Worm (Caenorhabditis elegans) whole organism, L4 larva: ENCODE results near the gene memi-3.

Source experiments
- F10B5.3 ChIP-seq: sonication (generic microtip); optimal IDR thresholded peaks from 2 replicates; lab custom pipeline; 2016; ENCODE audit warnings: mild to moderate bottlenecking, missing genetic modification characterization, missing compliant biosample characterization
- F49E8.2 ChIP-seq: sonication (generic microtip); optimal IDR thresholded peaks from 2 replicates; lab custom pipeline; 2016; ENCODE audit warnings: missing compliant biosample characterization, mild to moderate bottlenecking, missing genetic modification characterization, borderline replicate concordance
- T26A8.4 ChIP-seq: fragments of 200-800 bp; sonication (Bioruptor generic); IDR thresholded peaks from 2 replicates; pipeline ENCODE4 v1.3.6; 2022; ENCODE audit warnings: missing genetic modification characterization, missing compliant biosample characterization
- Y48G9A.11 ChIP-seq: fragments of 200-800 bp; sonication (Bioruptor generic); IDR thresholded peaks from 2 replicates; pipeline ENCODE4 v1.3.6; 2022; ENCODE audit warnings: missing genetic modification reagents, missing genetic modification characterization, missing compliant biosample characterization
- Y75B8A.6 ChIP-seq: fragments of 200-800 bp; sonication (Bioruptor generic); IDR thresholded peaks from 2 replicates; pipeline ENCODE4 v1.3.6; 2022; ENCODE audit warnings: missing genetic modification reagents, missing genetic modification characterization, missing compliant biosample characterization
- ZK546.5 ChIP-seq, 2 experiments: sonication (generic microtip); optimal IDR thresholded peaks; 2 replicates each; lab custom pipeline; 2017; ENCODE audit warnings: missing biosample characterization in 2 of 2, missing genetic modification characterization in 2 of 2
- aha-1 ChIP-seq: fragments of 150-350 bp; peaks from one replicate; lab custom pipeline; 2014; ENCODE audit warnings: missing biosample characterization, missing genetic modification characterization
- attf-4 ChIP-seq: sonication (generic microtip); optimal IDR thresholded peaks from 3 replicates; lab custom pipeline; 2017; ENCODE audit warnings: missing biosample characterization, missing genetic modification characterization
- ceh-20 ChIP-seq: fragments of 200-800 bp; sonication (Bioruptor generic); IDR thresholded peaks from 2 replicates; pipeline ENCODE4 v1.3.6; 2022; ENCODE audit warnings: missing genetic modification reagents, missing genetic modification characterization, missing compliant biosample characterization
- ceh-32 ChIP-seq: sonication (generic microtip); optimal IDR thresholded peaks from 2 replicates; lab custom pipeline; 2016; ENCODE audit warnings: mild to moderate bottlenecking, missing genetic modification characterization, missing compliant biosample characterization; ENCODE audit not compliant: poor library complexity
- ceh-44 ChIP-seq: fragments of 200-800 bp; sonication (Bioruptor generic); IDR thresholded peaks from 2 replicates; pipeline ENCODE4 v1.3.6; 2022; ENCODE audit warnings: missing genetic modification reagents, missing genetic modification characterization, missing compliant biosample characterization
- ces-1 ChIP-seq: fragments of 150-350 bp; sonication (generic microtip); optimal IDR thresholded peaks from 4 replicates; lab custom pipeline; 2014; ENCODE audit warnings: missing biosample characterization, missing genetic modification reagents, missing genetic modification characterization
- daf-16 ChIP-seq, 3 experiments: sonication (generic microtip); optimal IDR thresholded peaks; 2 replicates each; lab custom pipeline; 2016 to 2017; ENCODE audit warnings: missing genetic modification characterization in 3 of 3, missing genetic modification reagents in 3 of 3, mild to moderate bottlenecking in 2 of 3, missing compliant biosample characterization in 2 of 3, missing biosample characterization in 1 of 3, moderate library complexity in 1 of 3
- dmd-6 ChIP-seq: fragments of 200-800 bp; sonication (Bioruptor generic); IDR thresholded peaks from 2 replicates; pipeline ENCODE4 v1.3.6; 2022; ENCODE audit warnings: missing genetic modification reagents, missing genetic modification characterization, missing compliant biosample characterization
- dmd-9 ChIP-seq: fragments of 200-800 bp; sonication (Bioruptor generic); IDR thresholded peaks from 2 replicates; pipeline ENCODE4 v1.3.6; 2022; ENCODE audit warnings: missing genetic modification reagents, missing genetic modification characterization, missing compliant biosample characterization
- duxl-1 ChIP-seq: sonication (generic microtip); optimal IDR thresholded peaks from 2 replicates; lab custom pipeline; 2016; ENCODE audit warnings: mild to moderate bottlenecking, missing genetic modification characterization, moderate library complexity, missing compliant biosample characterization; ENCODE audit not compliant: poor library complexity
- fos-1 ChIP-seq: fragments of 150-350 bp; optimal IDR thresholded peaks from 2 replicates; lab custom pipeline; 2014; ENCODE audit warnings: missing biosample characterization, missing genetic modification characterization
- hlh-30 ChIP-seq: sonication (generic microtip); optimal IDR thresholded peaks from 2 replicates; lab custom pipeline; 2017; ENCODE audit warnings: antibody characterized with exemption, mild to moderate bottlenecking, missing genetic modification characterization, missing compliant biosample characterization; ENCODE audit not compliant: insufficient read depth
- hmg-1.1 ChIP-seq: fragments of 200-800 bp; sonication (Bioruptor generic); IDR thresholded peaks from 2 replicates; pipeline ENCODE4 v1.3.6; 2022; ENCODE audit warnings: missing genetic modification reagents, missing genetic modification characterization, missing compliant biosample characterization
- lim-7 ChIP-seq: fragments of 200-800 bp; sonication (Bioruptor generic); IDR thresholded peaks from 2 replicates; pipeline ENCODE4 v1.3.6; 2022; ENCODE audit warnings: missing genetic modification characterization, missing compliant biosample characterization
- lin-15B ChIP-seq: fragments of 150-350 bp; sonication (generic microtip); optimal IDR thresholded peaks from 3 replicates; lab custom pipeline; 2014; ENCODE audit warnings: missing biosample characterization, missing genetic modification characterization
- madf-5 ChIP-seq, 2 experiments: fragments of 200-800 bp; sonication (Bioruptor generic); IDR thresholded peaks; 2 replicates each; pipeline ENCODE4 v1.3.6; 2022; ENCODE audit warnings: missing compliant biosample characterization in 2 of 2, missing genetic modification characterization in 2 of 2
- mep-1 ChIP-seq: fragments of 150-350 bp; sonication (generic microtip); optimal IDR thresholded peaks from 3 replicates; lab custom pipeline; 2014; ENCODE audit warnings: missing biosample characterization, missing genetic modification characterization
- mxl-3 ChIP-seq: fragments of 200-800 bp; sonication (Bioruptor generic); optimal IDR thresholded peaks from 2 replicates; lab custom pipeline; 2018; ENCODE audit warnings: mild to moderate bottlenecking, missing genetic modification characterization, missing compliant biosample characterization
- nhr-11 ChIP-seq: fragments of 150-350 bp; optimal IDR thresholded peaks from 2 replicates; lab custom pipeline; 2014; ENCODE audit warnings: missing biosample characterization, missing genetic modification characterization
- nhr-237 ChIP-seq: sonication (generic microtip); optimal IDR thresholded peaks from 2 replicates; lab custom pipeline; 2017; ENCODE audit warnings: missing biosample characterization, missing genetic modification characterization
- nhr-28 ChIP-seq: fragments of 150-350 bp; optimal IDR thresholded peaks from 2 replicates; lab custom pipeline; 2014; ENCODE audit warnings: missing biosample characterization, missing genetic modification characterization
- nhr-48 ChIP-seq: sonication (generic microtip); optimal IDR thresholded peaks from 2 replicates; lab custom pipeline; 2016; ENCODE audit warnings: mild to moderate bottlenecking, missing genetic modification characterization, missing compliant biosample characterization
- nhr-6 ChIP-seq: fragments of 150-350 bp; optimal IDR thresholded peaks from 2 replicates; lab custom pipeline; 2014; ENCODE audit warnings: missing biosample characterization, missing genetic modification characterization
- pha-4 ChIP-seq, 2 experiments: fragments of 150-350 bp in 1 of 2; fragments of 200-800 bp in 1 of 2; sonication (Bioruptor generic) in 1 of 2; IDR thresholded peaks in 1 of 2; optimal IDR thresholded peaks in 1 of 2; 2 replicates each; pipeline versions ENCODE4 v1.3.6 to Lab custom; 2014 to 2022; ENCODE audit warnings: missing genetic modification characterization in 2 of 2, missing genetic modification reagents in 2 of 2, missing biosample characterization in 1 of 2, missing compliant biosample characterization in 1 of 2
- pqm-1 ChIP-seq: sonication (generic microtip); optimal IDR thresholded peaks from 2 replicates; lab custom pipeline; 2017; ENCODE audit warnings: missing biosample characterization, missing genetic modification characterization
- skn-1 ChIP-seq: fragments of 150-350 bp; optimal IDR thresholded peaks from 2 replicates; lab custom pipeline; 2014; ENCODE audit warnings: missing biosample characterization, missing genetic modification characterization
- snpc-1.2 ChIP-seq: fragments of 200-800 bp; sonication (Bioruptor generic); IDR thresholded peaks from 2 replicates; pipeline ENCODE4 v1.3.6; 2022; ENCODE audit warnings: missing genetic modification reagents, missing genetic modification characterization, missing compliant biosample characterization
- tag-97 ChIP-seq: fragments of 200-800 bp; sonication (Bioruptor generic); IDR thresholded peaks from 2 replicates; pipeline ENCODE4 v1.3.6; 2022; ENCODE audit warnings: missing genetic modification characterization, missing compliant biosample characterization
- unc-130 ChIP-seq: sonication (generic microtip); optimal IDR thresholded peaks from 2 replicates; lab custom pipeline; 2016; ENCODE audit warnings: missing genetic modification reagents, missing genetic modification characterization, missing compliant biosample characterization
- unc-62 ChIP-seq, 3 experiments: fragments of 150-350 bp in 1 of 3; sonication (generic microtip); optimal IDR thresholded peaks in 2 of 3; peaks in 1 of 3; 1 replicate in 1 of 3; 2 replicates in 2 of 3; lab custom pipeline; 2014 to 2017; ENCODE audit warnings: missing biosample characterization in 3 of 3, missing genetic modification characterization in 3 of 3, missing genetic modification reagents in 3 of 3, missing genotype in 1 of 3
- zag-1 ChIP-seq: fragments of 150-350 bp; optimal IDR thresholded peaks from 2 replicates; lab custom pipeline; 2014; ENCODE audit warnings: missing biosample characterization, missing genetic modification characterization
- zfp-3 ChIP-seq: fragments of 200-800 bp; sonication (Bioruptor generic); conservative IDR thresholded peaks from 2 replicates; pipeline ENCODE4 v1.3.6; 2022; ENCODE audit warnings: missing genetic modification reagents, missing genetic modification characterization, missing compliant biosample characterization
- zip-11 ChIP-seq: fragments of 200-800 bp; sonication (Bioruptor generic); IDR thresholded peaks from 2 replicates; pipeline ENCODE4 v1.3.6; 2022; ENCODE audit warnings: missing genetic modification characterization, missing compliant biosample characterization
- zip-2 ChIP-seq: fragments of 150-350 bp; optimal IDR thresholded peaks from 2 replicates; lab custom pipeline; 2014; ENCODE audit warnings: missing biosample characterization, missing genetic modification characterization
- ztf-11 ChIP-seq: fragments of 150-350 bp; optimal IDR thresholded peaks from 2 replicates; lab custom pipeline; 2014; ENCODE audit warnings: missing biosample characterization, missing genetic modification characterization
- ztf-7 ChIP-seq: fragments of 150-350 bp; optimal IDR thresholded peaks from 2 replicates; lab custom pipeline; 2014; ENCODE audit warnings: missing biosample characterization, missing genetic modification characterization

Gene memi-3

DNA sequence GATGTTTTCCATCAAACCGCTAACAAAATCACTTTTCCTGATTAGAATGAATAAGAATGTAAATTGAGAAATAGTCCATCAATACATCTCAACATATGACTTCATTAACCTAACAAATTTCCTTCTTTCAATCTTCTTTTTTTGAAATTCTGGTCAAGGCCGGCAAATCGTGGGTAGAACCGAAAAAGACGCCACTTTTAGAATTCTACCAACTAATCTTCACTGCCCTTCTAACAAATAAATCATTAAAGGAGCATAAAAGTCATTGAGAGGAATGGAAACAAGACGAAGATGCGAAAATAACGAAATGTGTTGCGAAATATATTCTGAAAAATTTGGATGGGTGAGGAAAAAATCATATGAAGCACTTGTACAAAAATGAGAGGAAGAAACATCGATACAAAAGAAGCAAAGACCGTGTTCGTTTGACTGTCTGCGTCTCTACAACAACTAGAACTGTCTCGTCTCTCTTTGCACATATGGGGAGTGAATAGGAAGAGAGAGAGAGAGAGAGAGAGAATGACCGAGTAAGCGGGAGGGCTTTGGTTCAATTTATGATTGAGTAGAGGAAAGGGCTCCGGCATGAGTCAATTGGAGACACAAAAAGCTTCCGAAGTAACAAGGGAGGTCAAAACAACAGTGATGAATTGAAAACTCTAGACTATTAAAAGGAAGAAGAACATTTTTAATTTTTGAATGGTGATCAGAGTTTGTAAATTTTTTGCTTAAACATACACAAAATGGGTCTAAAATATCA is 39.2 kb downstream of the memi-3 start (continued):
- TF ChIP-seq fos-1 (tag; lab: Kevin White, UChicago) (no peak), nhr-237 (tag; lab: Kevin White, UChicago) (no peak), pqm-1 (tag; lab: Kevin White, UChicago) (no peak), hmg-1.1 (peak; percentile 76), madf-5 (GFP tag; IDR thresholded peaks at IDR 0.05; lab: Robert Waterston, UW) (no peak)
- TF ChIP-seq, all 104 proteins: peak for 9

ce11 chrIV:11361409-11361808 is 41.7 kb downstream of the memi-3 start, which contains the start of gene T01G1.4:
TSS of gene T01G1.4 (minus strand) at chrIV:11361509.
- no peak for TF ChIP-seq lim-7 (GFP tag; lab: Robert Waterston, UW)
- no peak for TF ChIP-seq duxl-1 (tag; lab: Kevin White, UChicago)
- TF ChIP-seq ztf-7 (tag; lab: Kevin White, UChicago) = no peak
- TF ChIP-seq zfp-3 (GFP tag; lab: Robert Waterston, UW) = no peak
- TF ChIP-seq ZK546.5 (tag; optimal IDR thresholded peaks at IDR 0.05; lab: Kevin White, UChicago) = no peak
- TF ChIP-seq zip-11 = no peak
- no peak for TF ChIP-seq aha-1 (tag; lab: Kevin White, UChicago)
- no peak for TF ChIP-seq ceh-32 (tag; lab: Kevin White, UChicago)
- no peak for TF ChIP-seq dmd-6 (GFP tag; lab: Robert Waterston, UW)
- no peak for TF ChIP-seq nhr-28 (tag; lab: Kevin White, UChicago)
- no peak for TF ChIP-seq mxl-3 (GFP tag; lab: Kevin White, UChicago)
- no peak for TF ChIP-seq zip-2 (tag; lab: Kevin White, UChicago)
- TF ChIP-seq skn-1 (tag; lab: Kevin White, UChicago) = no peak
- no peak for TF ChIP-seq nhr-48 (tag; lab: Kevin White, UChicago)

- no peak for TF ChIP-seq ces-1 (GFP tag; lab: Kevin White, UChicago)
- no peak for TF ChIP-seq unc-62 (GFP tag; optimal IDR thresholded peaks at IDR 0.05 in 1 of 2; lab: Kevin White, UChicago)
- no peak for TF ChIP-seq unc-62 (tag; optimal IDR thresholded peaks at IDR 0.05; lab: Kevin White, UChicago)
- no peak for TF ChIP-seq lin-15B (tag; lab: Kevin White, UChicago)
- no peak for TF ChIP-seq nhr-28 (tag; lab: Kevin White, UChicago)
- TF ChIP-seq Y48G9A.11 (GFP tag; lab: Robert Waterston, UW) = no peak
- TF ChIP-seq ceh-20 (GFP tag; lab: Robert Waterston, UW) = no peak
- no peak for TF ChIP-seq dmd-9
- no peak for TF ChIP-seq zag-1 (tag; lab: Kevin White, UChicago)
- no peak for TF ChIP-seq snpc-1.2
These were observed 43.4 kb downstream of the memi-3 start, which contains the start of gene klp-12 for ce11 chrIV:11359769-11360168. TSS of gene klp-12 (minus strand) at chrIV:11359869.

ce11 chrIV:11353946-11354458 is 49.1 kb downstream of the memi-3 start, which contains the start of gene T01G1.2:
TSS of gene T01G1.2 (plus strand) at chrIV:11354408.
- TF ChIP-seq hlh-30 (tag; lab: Kevin White, UChicago) (peak; percentile 71), aha-1 (tag; lab: Kevin White, UChicago) (no peak), pha-4 (GFP tag; IDR thresholded peaks at IDR 0.05; lab: Robert Waterston, UW) (no peak), pha-4 (tag; optimal IDR thresholded peaks at IDR 0.05; lab: Kevin White, UChicago) (no peak), nhr-11 (tag; lab: Kevin White, UChicago) (peak; percentile 25), mxl-3 (GFP tag; lab: Kevin White, UChicago) (no peak), Y75B8A.6 (no peak), F49E8.2 (tag; lab: Kevin White, UChicago) (no peak), madf-5 (GFP tag; IDR thresholded peaks at IDR 0.05; lab: Robert Waterston, UW) (no peak), attf-4 (tag; lab: Kevin White, UChicago) (no peak), T26A8.4 (GFP tag; lab: Robert Waterston, UW) (no peak), nhr-6 (tag; lab: Kevin White, UChicago) (no peak), mep-1 (tag; lab: Kevin White, UChicago) (peak; percentile 11), daf-16 (GFP tag; optimal IDR thresholded peaks at IDR 0.05; lab: Kevin White, UChicago) (peak in 1 of 2 experiments; percentile 42), daf-16 (tag; optimal IDR thresholded peaks at IDR 0.05; lab: Kevin White, UChicago) (no peak), tag-97 (GFP tag; lab: Robert Waterston, UW) (no peak), unc-130 (GFP tag; lab: Kevin White, UChicago) (no peak), zip-2 (tag; lab: Kevin White, UChicago) (no peak), ztf-11 (tag; lab: Kevin White, UChicago) (no peak), ceh-20 (GFP tag; lab: Robert Waterston, UW) (peak; percentile 33; the same call in 1 of the 2 replicates), F10B5.3 (tag; lab: Kevin White, UChicago) (no peak), dmd-6 (GFP tag; lab: Robert Waterston, UW) (no peak), unc-62 (GFP tag; optimal IDR thresholded peaks at IDR 0.05 in 1 of 2; lab: Kevin White, UChicago) (peak in 1 of 2 experiments; percentile 10), unc-62 (tag; optimal IDR thresholded peaks at IDR 0.05; lab: Kevin White, UChicago) (no peak), ceh-44 (no peak)
